Fruit fly (Drosophila melanogaster) whole organism: ENCODE measurements around the gene CG11037.

Experiments
- CG8478 ChIP-seq: fragments of >200 bp; optimal IDR thresholded peaks from 2 replicates; lab custom pipeline; 2018; ENCODE audit warnings: inconsistent platforms
- Dll ChIP-seq: fragments of >200 bp; optimal IDR thresholded peaks from 2 replicates; lab custom pipeline; 2017
- EcR ChIP-seq, 2 experiments: fragments of >200 bp; optimal IDR thresholded peaks; 2 replicates each; lab custom pipeline; 2017; ENCODE audit warnings: missing biosample characterization in 2 of 2, missing genetic modification characterization in 2 of 2, missing genetic modification reagents in 2 of 2
- pan ChIP-seq: fragments of >200 bp; optimal IDR thresholded peaks from 2 replicates; lab custom pipeline; 2017
- psq ChIP-seq: fragments of >200 bp; optimal IDR thresholded peaks from 2 replicates; lab custom pipeline; 2017
- usp ChIP-seq: fragments of >200 bp; optimal IDR thresholded peaks from 2 replicates; lab custom pipeline; 2017; ENCODE audit warnings: missing biosample characterization, missing genetic modification characterization, mixed read lengths

CG11037 gene

dm6 chr3L:20942076-20942475 lies 19.1 kb downstream of the CG11037 start:
- no peak for TF ChIP-seq psq (lab: Kevin White, UChicago)
- TF ChIP-seq CG8478 (lab: Kevin White, UChicago) = no peak
- TF ChIP-seq usp = no peak
- TF ChIP-seq Dll (lab: Kevin White, UChicago) = no peak
- no peak for TF ChIP-seq EcR (GFP tag; optimal IDR thresholded peaks at IDR 0.05; lab: Kevin White, UChicago)
- no peak for TF ChIP-seq pan (lab: Kevin White, UChicago)

dm6 chr3L:20933706-20934105 lies 27.5 kb downstream of the CG11037 start:
- TF ChIP-seq EcR (GFP tag; optimal IDR thresholded peaks at IDR 0.05; lab: Kevin White, UChicago) (no peak), CG8478 (lab: Kevin White, UChicago) (no peak), psq (lab: Kevin White, UChicago) (no peak), Dll (lab: Kevin White, UChicago) (peak; percentile 8), pan (lab: Kevin White, UChicago) (no peak)

- TF ChIP-seq pan (lab: Kevin White, UChicago) (no peak), usp (no peak), psq (lab: Kevin White, UChicago) (no peak), CG8478 (lab: Kevin White, UChicago) (no peak), EcR (GFP tag; optimal IDR thresholded peaks at IDR 0.05; lab: Kevin White, UChicago) (no peak), Dll (lab: Kevin White, UChicago) (no peak)
These were observed 28.6 kb downstream of the CG11037 start for dm6 chr3L:20932556-20932955.

- TF ChIP-seq EcR (GFP tag; optimal IDR thresholded peaks at IDR 0.05; lab: Kevin White, UChicago) (no peak), psq (lab: Kevin White, UChicago) (no peak), Dll (lab: Kevin White, UChicago) (no peak), CG8478 (lab: Kevin White, UChicago) (no peak), usp (no peak), pan (lab: Kevin White, UChicago) (no peak)
These were observed 29.7 kb downstream of the CG11037 start for dm6 chr3L:20931510-20931909.

dm6 chr3L:20930059-20930785 lies 31.0 kb downstream of the CG11037 start:
- TF ChIP-seq usp (no peak), EcR (GFP tag; optimal IDR thresholded peaks at IDR 0.05; lab: Kevin White, UChicago) (no peak), pan (lab: Kevin White, UChicago) (no peak), CG8478 (lab: Kevin White, UChicago) (no peak), psq (lab: Kevin White, UChicago) (no peak)

dm6 chr3L:20929418-20929817 lies 31.8 kb downstream of the CG11037 start:
- TF ChIP-seq EcR (GFP tag; optimal IDR thresholded peaks at IDR 0.05; lab: Kevin White, UChicago) (no peak), Dll (lab: Kevin White, UChicago) (no peak), CG8478 (lab: Kevin White, UChicago) (no peak), pan (lab: Kevin White, UChicago) (no peak), psq (lab: Kevin White, UChicago) (no peak), usp (no peak)

dm6 chr3L:20927526-20927925 lies 33.7 kb downstream of the CG11037 start, which contains the start of gene CG10589:
Gene CG10589 (plus strand): TSS chr3L:20927826.
- no peak for TF ChIP-seq Dll (lab: Kevin White, UChicago)
- TF ChIP-seq usp = no peak
- TF ChIP-seq CG8478 (lab: Kevin White, UChicago) = no peak
- no peak for TF ChIP-seq EcR (GFP tag; optimal IDR thresholded peaks at IDR 0.05; lab: Kevin White, UChicago)
- TF ChIP-seq pan (lab: Kevin White, UChicago) = no peak
- no peak for TF ChIP-seq psq (lab: Kevin White, UChicago)

dm6 chr3L:20923030-20923591 lies 38.1 kb downstream of the CG11037 start:
- TF ChIP-seq EcR (GFP tag; optimal IDR thresholded peaks at IDR 0.05; lab: Kevin White, UChicago) (no peak), usp (no peak), Dll (lab: Kevin White, UChicago) (no peak)

dm6 chr3L:20922279-20922830 lies 38.8 kb downstream of the CG11037 start:
- TF ChIP-seq usp (no peak), Dll (lab: Kevin White, UChicago) (no peak), psq (lab: Kevin White, UChicago) (no peak), EcR (GFP tag; optimal IDR thresholded peaks at IDR 0.05; lab: Kevin White, UChicago) (no peak), pan (lab: Kevin White, UChicago) (no peak), CG8478 (lab: Kevin White, UChicago) (no peak)

- no peak for TF ChIP-seq Dll (lab: Kevin White, UChicago)
- no peak for TF ChIP-seq psq (lab: Kevin White, UChicago)
These were observed 39.3 kb downstream of the CG11037 start for dm6 chr3L:20921859-20922258.

dm6 chr3L:20920495-20920894 lies 40.7 kb downstream of the CG11037 start:
- no peak for TF ChIP-seq CG8478 (lab: Kevin White, UChicago)
- TF ChIP-seq usp = no peak
- no peak for TF ChIP-seq psq (lab: Kevin White, UChicago)
- TF ChIP-seq EcR (GFP tag; optimal IDR thresholded peaks at IDR 0.05; lab: Kevin White, UChicago) = no peak
- TF ChIP-seq Dll (lab: Kevin White, UChicago) = no peak
- TF ChIP-seq pan (lab: Kevin White, UChicago) = no peak

dm6 chr3L:20918945-20919344 lies 42.2 kb downstream of the CG11037 start:
- TF ChIP-seq EcR (GFP tag; optimal IDR thresholded peaks at IDR 0.05; lab: Kevin White, UChicago) (no peak), CG8478 (lab: Kevin White, UChicago) (no peak), pan (lab: Kevin White, UChicago) (no peak), Dll (lab: Kevin White, UChicago) (no peak), usp (no peak), psq (lab: Kevin White, UChicago) (no peak)
